Fruit fly (Drosophila melanogaster): ENCODE measurements around the gene bab2.

- TF ChIP-seq Mnt (GFP tag; optimal IDR thresholded peaks at IDR 0.05): no peak
- no peak for TF ChIP-seq CG7101 (tag; optimal IDR thresholded peaks at IDR 0.05)
- TF ChIP-seq CG14711 (tag; optimal IDR thresholded peaks at IDR 0.05): no peak
- TF ChIP-seq kay (GFP tag; ENCODE audit: borderline replicate concordance): no peak
- no peak for TF ChIP-seq pad (GFP tag; optimal IDR thresholded peaks at IDR 0.05)
- no peak for TF ChIP-seq CG33017 (tag; optimal IDR thresholded peaks at IDR 0.05)
- no peak for TF ChIP-seq cic (GFP tag; optimal IDR thresholded peaks at IDR 0.05)
- no peak for TF ChIP-seq tj (GFP tag; optimal IDR thresholded peaks at IDR 0.05)
- no peak for TF ChIP-seq toe (GFP tag; optimal IDR thresholded peaks at IDR 0.05)
Observed at dm6 chr3L:1146492-1146891, 30.6 kb downstream of the bab2 start.
